Worm (Caenorhabditis elegans) whole organism, L2 larva: ENCODE data around the gene vps-35.

Experiments used
- C34F6.9 ChIP-seq: fragments of 150-350 bp; optimal IDR thresholded peaks from 2 replicates; lab custom pipeline; 2014; ENCODE audit warnings: missing biosample characterization, missing genetic modification characterization
- F13H6.1 ChIP-seq: sonication (generic microtip); optimal IDR thresholded peaks from 2 replicates; lab custom pipeline; 2016; ENCODE audit warnings: missing genetic modification characterization, missing compliant biosample characterization
- R02D3.7 ChIP-seq: fragments of 150-350 bp; optimal IDR thresholded peaks from 2 replicates; lab custom pipeline; 2014; ENCODE audit warnings: missing biosample characterization, missing genetic modification characterization
- Y55F3AM.14 ChIP-seq: fragments of 200-800 bp; sonication (Bioruptor generic); optimal IDR thresholded peaks from 2 replicates; lab custom pipeline; 2018; ENCODE audit warnings: mild to moderate bottlenecking, missing genetic modification characterization, missing compliant biosample characterization
- ZK546.5 ChIP-seq: sonication (generic microtip); optimal IDR thresholded peaks from 2 replicates; lab custom pipeline; 2017; ENCODE audit warnings: missing biosample characterization, missing genetic modification characterization
- alr-1 ChIP-seq: fragments of 150-350 bp; optimal IDR thresholded peaks from 2 replicates; lab custom pipeline; 2014; ENCODE audit warnings: missing biosample characterization, missing genetic modification characterization
- aly-2 ChIP-seq: fragments of 150-350 bp; optimal IDR thresholded peaks from 2 replicates; lab custom pipeline; 2014; ENCODE audit warnings: missing biosample characterization, missing genetic modification characterization
- ama-1 ChIP-seq: fragments of 150-350 bp; optimal IDR thresholded peaks from 2 replicates; lab custom pipeline; 2018; ENCODE audit warnings: inconsistent platforms
- blmp-1 ChIP-seq: sonication (generic microtip); optimal IDR thresholded peaks from 2 replicates; lab custom pipeline; 2017; ENCODE audit warnings: missing genetic modification characterization, mild to moderate bottlenecking, missing compliant biosample characterization, antibody characterized with exemption, moderate library complexity; ENCODE audit not compliant: insufficient read depth
- ceh-16 ChIP-seq: fragments of 150-350 bp; optimal IDR thresholded peaks from 2 replicates; lab custom pipeline; 2014; ENCODE audit warnings: missing biosample characterization, missing genetic modification characterization
- ceh-82 ChIP-seq: fragments of 150-350 bp; optimal IDR thresholded peaks from 2 replicates; lab custom pipeline; 2014; ENCODE audit warnings: missing biosample characterization, missing genetic modification characterization
- crh-2 ChIP-seq: sonication (generic microtip); optimal IDR thresholded peaks from 2 replicates; lab custom pipeline; 2017; ENCODE audit warnings: missing biosample characterization, missing genetic modification characterization
- dmd-4 ChIP-seq: sonication (generic microtip); optimal IDR thresholded peaks from 2 replicates; lab custom pipeline; 2017; ENCODE audit warnings: missing biosample characterization, missing genetic modification characterization
- egl-27 ChIP-seq: sonication (generic microtip); optimal IDR thresholded peaks from 3 replicates; lab custom pipeline; 2017; ENCODE audit warnings: missing biosample characterization, missing genetic modification reagents, missing genetic modification characterization
- elt-1 ChIP-seq: fragments of 150-350 bp; optimal IDR thresholded peaks from 2 replicates; lab custom pipeline; 2014; ENCODE audit warnings: missing biosample characterization, missing genetic modification characterization
- fos-1 ChIP-seq: fragments of 150-350 bp; optimal IDR thresholded peaks from 2 replicates; lab custom pipeline; 2014; ENCODE audit warnings: missing biosample characterization, missing genetic modification characterization
- lin-13 ChIP-seq: fragments of 150-350 bp; optimal IDR thresholded peaks from 2 replicates; lab custom pipeline; 2014; ENCODE audit warnings: missing biosample characterization, missing genetic modification reagents, missing genetic modification characterization
- lsy-2 ChIP-seq, 2 experiments: fragments of 150-350 bp in 1 of 2; sonication (generic microtip) in 1 of 2; optimal IDR thresholded peaks; 2 replicates each; lab custom pipeline; 2014 to 2017; ENCODE audit warnings: missing biosample characterization in 2 of 2, missing genetic modification characterization in 2 of 2
- mab-5 ChIP-seq: fragments of 150-350 bp; optimal IDR thresholded peaks from 2 replicates; lab custom pipeline; 2014; ENCODE audit warnings: missing biosample characterization, missing genetic modification characterization
- mbf-1 ChIP-seq: sonication (generic microtip); optimal IDR thresholded peaks from 2 replicates; lab custom pipeline; 2017; ENCODE audit warnings: missing biosample characterization, missing genetic modification characterization
- mdl-1 ChIP-seq, 2 experiments: fragments of 150-350 bp in 1 of 2; sonication (generic microtip) in 1 of 2; optimal IDR thresholded peaks; 2 replicates each; lab custom pipeline; 2017; ENCODE audit warnings: missing biosample characterization in 2 of 2, missing genetic modification characterization in 2 of 2
- nhr-10 ChIP-seq: sonication (generic microtip); optimal IDR thresholded peaks from 2 replicates; lab custom pipeline; 2017; ENCODE audit warnings: missing biosample characterization, missing genetic modification characterization
- nhr-11 ChIP-seq: fragments of 150-350 bp; optimal IDR thresholded peaks from 2 replicates; lab custom pipeline; 2014; ENCODE audit warnings: missing biosample characterization, missing genetic modification characterization
- nhr-12 ChIP-seq: fragments of 150-350 bp; optimal IDR thresholded peaks from 2 replicates; lab custom pipeline; 2014; ENCODE audit warnings: missing biosample characterization, missing genetic modification characterization
- nhr-129 ChIP-seq: fragments of 150-350 bp; optimal IDR thresholded peaks from 2 replicates; lab custom pipeline; 2014; ENCODE audit warnings: missing biosample characterization, missing genetic modification characterization
- nhr-21 ChIP-seq: fragments of 150-350 bp; optimal IDR thresholded peaks from 2 replicates; lab custom pipeline; 2014; ENCODE audit warnings: missing biosample characterization, missing genetic modification characterization
- nhr-23 ChIP-seq: fragments of 150-350 bp; optimal IDR thresholded peaks from 2 replicates; lab custom pipeline; 2014; ENCODE audit warnings: missing biosample characterization, missing genetic modification reagents, missing genetic modification characterization
- nhr-237 ChIP-seq: fragments of 150-350 bp; optimal IDR thresholded peaks from 2 replicates; lab custom pipeline; 2014; ENCODE audit warnings: missing biosample characterization, missing genetic modification characterization
- nhr-25 ChIP-seq: fragments of 150-350 bp; sonication (generic microtip); optimal IDR thresholded peaks from 3 replicates; lab custom pipeline; 2014; ENCODE audit warnings: missing biosample characterization, missing genetic modification characterization
- nhr-6 ChIP-seq: fragments of 150-350 bp; optimal IDR thresholded peaks from 2 replicates; lab custom pipeline; 2014; ENCODE audit warnings: missing biosample characterization, missing genetic modification characterization
- nhr-77 ChIP-seq: fragments of 150-350 bp; optimal IDR thresholded peaks from 2 replicates; lab custom pipeline; 2014; ENCODE audit warnings: missing biosample characterization, missing genetic modification characterization
- peb-1 ChIP-seq: fragments of 150-350 bp; optimal IDR thresholded peaks from 2 replicates; lab custom pipeline; 2014; ENCODE audit warnings: missing biosample characterization, missing genetic modification characterization
- sem-4 ChIP-seq: fragments of 150-350 bp; optimal IDR thresholded peaks from 2 replicates; lab custom pipeline; 2014; ENCODE audit warnings: missing biosample characterization, missing genetic modification reagents, missing genetic modification characterization
- snpc-4 ChIP-seq: fragments of 150-350 bp; optimal IDR thresholded peaks from 2 replicates; lab custom pipeline; 2014; ENCODE audit warnings: missing biosample characterization, missing genetic modification characterization
- unc-39 ChIP-seq: fragments of 150-350 bp; optimal IDR thresholded peaks from 2 replicates; lab custom pipeline; 2014; ENCODE audit warnings: missing biosample characterization, missing genetic modification characterization
- unc-55 ChIP-seq: fragments of 150-350 bp; sonication (generic microtip); optimal IDR thresholded peaks from 3 replicates; lab custom pipeline; 2014; ENCODE audit warnings: missing biosample characterization, missing genetic modification reagents, missing genetic modification characterization
- unc-62 ChIP-seq: fragments of 150-350 bp; optimal IDR thresholded peaks from 2 replicates; lab custom pipeline; 2014; ENCODE audit warnings: missing biosample characterization, missing genetic modification reagents, missing genetic modification characterization
- zag-1 ChIP-seq: fragments of 150-350 bp; optimal IDR thresholded peaks from 2 replicates; lab custom pipeline; 2014; ENCODE audit warnings: missing biosample characterization, missing genetic modification characterization
- ztf-1 ChIP-seq: fragments of 200-800 bp; sonication (Bioruptor generic); conservative IDR thresholded peaks from 2 replicates; pipeline ENCODE4 v1.3.6; 2022; ENCODE audit warnings: missing genetic modification characterization, missing compliant biosample characterization
- ztf-11 ChIP-seq: sonication (generic microtip); optimal IDR thresholded peaks from 2 replicates; lab custom pipeline; 2017; ENCODE audit warnings: missing biosample characterization, missing genetic modification characterization
- ztf-4 ChIP-seq: fragments of 150-350 bp; optimal IDR thresholded peaks from 2 replicates; lab custom pipeline; 2014; ENCODE audit warnings: missing biosample characterization, missing genetic modification characterization

The vps-35 gene

ce11 chrII:5907482-5907881 lies at the start of gene vps-35:
Gene vps-35, plus strand, starts transcription at chrII:5907816.
- TF ChIP-seq ama-1 (lab: Kevin White, UChicago) (no peak), alr-1 (no peak), zag-1 (tag; lab: Kevin White, UChicago) (no peak), unc-55 (GFP tag; lab: Kevin White, UChicago) (peak; percentile 57), unc-62 (no peak), ceh-16 (tag; lab: Kevin White, UChicago) (no peak), unc-39 (tag; lab: Kevin White, UChicago) (no peak), ZK546.5 (tag; lab: Kevin White, UChicago) (no peak), elt-1 (tag; lab: Kevin White, UChicago) (no peak), mbf-1 (no peak), nhr-11 (tag; lab: Kevin White, UChicago) (no peak), R02D3.7 (tag; lab: Kevin White, UChicago) (no peak), F13H6.1 (no peak), blmp-1 (tag; lab: Kevin White, UChicago) (no peak), nhr-25 (no peak), nhr-237 (tag; lab: Kevin White, UChicago) (no peak), sem-4 (tag; lab: Kevin White, UChicago) (no peak), peb-1 (tag; lab: Kevin White, UChicago) (no peak), fos-1 (peak; percentile 87), nhr-6 (no peak), nhr-23 (tag; lab: Kevin White, UChicago) (no peak), crh-2 (tag; lab: Kevin White, UChicago) (peak; percentile 27), nhr-21 (tag; lab: Kevin White, UChicago) (no peak), nhr-12 (no peak), nhr-10 (tag; lab: Kevin White, UChicago) (no peak), dmd-4 (tag; lab: Kevin White, UChicago) (no peak), lsy-2 (tag; optimal IDR thresholded peaks at IDR 0.05; lab: Kevin White, UChicago) (peak in 1 of 2 experiments; percentile 53), ztf-4 (tag; lab: Kevin White, UChicago) (no peak), ztf-11 (tag; lab: Kevin White, UChicago) (no peak), aly-2 (tag; lab: Kevin White, UChicago) (no peak), ztf-1 (GFP tag; lab: Robert Waterston, UW) (no peak), mab-5 (tag; lab: Kevin White, UChicago) (no peak), mdl-1 (tag; optimal IDR thresholded peaks at IDR 0.05; lab: Kevin White, UChicago) (no peak), snpc-4 (no peak), Y55F3AM.14 (no peak), ceh-82 (tag; lab: Kevin White, UChicago) (no peak), nhr-129 (peak; percentile 57), C34F6.9 (peak; percentile 54)

- TF ChIP-seq C34F6.9 (no peak), alr-1 (no peak), ztf-1 (GFP tag; lab: Robert Waterston, UW) (no peak), unc-62 (no peak), nhr-11 (tag; lab: Kevin White, UChicago) (no peak), zag-1 (tag; lab: Kevin White, UChicago) (no peak), mab-5 (tag; lab: Kevin White, UChicago) (no peak), ceh-82 (tag; lab: Kevin White, UChicago) (no peak), nhr-12 (no peak), elt-1 (tag; lab: Kevin White, UChicago) (no peak), sem-4 (tag; lab: Kevin White, UChicago) (no peak), Y55F3AM.14 (no peak), ztf-4 (tag; lab: Kevin White, UChicago) (no peak), nhr-23 (tag; lab: Kevin White, UChicago) (no peak)
Observed at ce11 chrII:5858322-5858721, 49.3 kb upstream of the vps-35 start, which contains the start of gene F55C12.4. Gene F55C12.4, minus strand, starts transcription at chrII:5858422.

ce11 chrII:5860621-5861020 lies 47.0 kb upstream of the vps-35 start:
- TF ChIP-seq R02D3.7 (tag; lab: Kevin White, UChicago), result no peak
- TF ChIP-seq zag-1 (tag; lab: Kevin White, UChicago), result no peak
- no peak for TF ChIP-seq lin-13 (GFP tag; lab: Kevin White, UChicago)
- TF ChIP-seq egl-27 (tag; lab: Kevin White, UChicago), result no peak
- TF ChIP-seq C34F6.9, result no peak
- no peak for TF ChIP-seq nhr-77
- no peak for TF ChIP-seq ztf-11 (tag; lab: Kevin White, UChicago)
